Fruit fly (Drosophila melanogaster) whole organism, embryonic: ENCODE data around the gene fig.

ENCODE experiments used
- Adf1 ChIP-seq: fragments of 200-800 bp; sonication (Bioruptor generic); IDR thresholded peaks from 2 replicates; pipeline ENCODE4 v1.3.6; 2022; ENCODE audit warnings: missing biosample characterization, missing genetic modification characterization
- Atf3 ChIP-seq: fragments of 200-800 bp; sonication (Bioruptor generic); optimal IDR thresholded peaks from 3 replicates; lab custom pipeline; 2016; ENCODE audit warnings: missing biosample characterization, missing genetic modification characterization
- B-H2 ChIP-seq: fragments of 200-800 bp; sonication (Bioruptor generic); optimal IDR thresholded peaks from 2 replicates; lab custom pipeline; 2018; ENCODE audit warnings: missing biosample characterization, mild to moderate bottlenecking, missing genetic modification characterization
- Blimp-1 ChIP-seq: fragments of 200-800 bp; sonication (Bioruptor generic); optimal IDR thresholded peaks from 3 replicates; lab custom pipeline; 2018; ENCODE audit warnings: missing biosample characterization, missing genetic modification characterization, mild to moderate bottlenecking, moderate library complexity, missing genetic modification reagents
- CG11247 ChIP-seq: fragments of 200-800 bp; sonication (Bioruptor generic); IDR thresholded peaks from 2 replicates; pipeline ENCODE4 v1.3.6; 2022; ENCODE audit warnings: missing biosample characterization, missing genetic modification characterization
- CG12155 ChIP-seq: fragments of 200-800 bp; sonication (Bioruptor generic); optimal IDR thresholded peaks from 3 replicates; lab custom pipeline; 2016; ENCODE audit warnings: missing biosample characterization, missing genetic modification characterization
- CG16813 ChIP-seq: fragments of 200-800 bp; sonication (Bioruptor generic); IDR thresholded peaks from 3 replicates; pipeline ENCODE4 v1.3.6; 2022; ENCODE audit warnings: missing biosample characterization, missing genetic modification characterization; ENCODE audit not compliant: partially characterized antibody
- CG3407 ChIP-seq: fragments of 200-800 bp; sonication (Bioruptor generic); optimal IDR thresholded peaks from 2 replicates; lab custom pipeline; 2018; ENCODE audit warnings: missing biosample characterization, mild to moderate bottlenecking, missing genetic modification characterization
- CG4707 ChIP-seq: fragments of 200-800 bp; sonication (Bioruptor generic); optimal IDR thresholded peaks from 2 replicates; lab custom pipeline; 2018; ENCODE audit warnings: missing biosample characterization, mild to moderate bottlenecking, missing genetic modification characterization, moderate library complexity
- CG7839 ChIP-seq: fragments of 200-800 bp; sonication (Bioruptor generic); optimal IDR thresholded peaks from 3 replicates; lab custom pipeline; 2018; ENCODE audit warnings: missing biosample characterization, mild to moderate bottlenecking, missing genetic modification characterization, moderate library complexity
- CG8924 ChIP-seq: fragments of 200-800 bp; optimal IDR thresholded peaks from 3 replicates; lab custom pipeline; 2019; ENCODE audit warnings: missing biosample characterization, mild to moderate bottlenecking, missing genetic modification characterization, moderate library complexity
- D ChIP-seq, 2 experiments: fragments of 200-800 bp in 1 of 2; fragments of >200 bp in 1 of 2; sonication (Bioruptor generic) in 1 of 2; optimal IDR thresholded peaks; 2 replicates in 1 of 2; 3 replicates in 1 of 2; lab custom pipeline; 2017; ENCODE audit warnings: mild to moderate bottlenecking in 1 of 2, missing biosample characterization in 1 of 2, missing genetic modification characterization in 1 of 2, missing genetic modification reagents in 1 of 2
- Dbx ChIP-seq: fragments of 200-800 bp; sonication (Bioruptor generic); IDR thresholded peaks from 3 replicates; pipeline ENCODE4 v1.3.6; 2022; ENCODE audit warnings: missing biosample characterization, missing genetic modification characterization
- Dfd ChIP-seq, 2 experiments: fragments of >200 bp; optimal IDR thresholded peaks; 2 replicates each; lab custom pipeline; 2017; ENCODE audit warnings: missing biosample characterization in 2 of 2, missing genetic modification characterization in 2 of 2
- Dll ChIP-seq: fragments of 200-800 bp; sonication (Bioruptor generic); IDR thresholded peaks from 4 replicates; pipeline ENCODE4 v1.3.6; 2022; ENCODE audit warnings: missing biosample characterization, missing genetic modification characterization; ENCODE audit not compliant: partially characterized antibody
- Dp ChIP-seq: fragments of 200-800 bp; sonication (Bioruptor generic); optimal IDR thresholded peaks from 2 replicates; lab custom pipeline; 2018; ENCODE audit warnings: missing biosample characterization, mild to moderate bottlenecking, missing genetic modification characterization, moderate library complexity
- E2f1 ChIP-seq: fragments of 200-800 bp; sonication (Bioruptor generic); IDR thresholded peaks from 2 replicates; pipeline ENCODE4 v1.3.6; 2022; ENCODE audit warnings: missing biosample characterization, missing genetic modification characterization
- Fer1 ChIP-seq: fragments of 200-800 bp; sonication (Bioruptor generic); optimal IDR thresholded peaks from 2 replicates; lab custom pipeline; 2017; ENCODE audit warnings: missing biosample characterization, mild to moderate bottlenecking, missing genetic modification characterization
- Lim3 ChIP-seq: fragments of 200-800 bp; sonication (Bioruptor generic); IDR thresholded peaks from 2 replicates; pipeline ENCODE4 v1.3.6; 2022; ENCODE audit warnings: missing biosample characterization, missing genetic modification characterization
- NFAT ChIP-seq: fragments of 200-800 bp; sonication (Bioruptor generic); IDR thresholded peaks from 2 replicates; pipeline ENCODE4 v1.3.6; 2022; ENCODE audit warnings: missing biosample characterization, missing genetic modification characterization
- NfI ChIP-seq: fragments of 200-800 bp; sonication (Bioruptor generic); optimal IDR thresholded peaks from 3 replicates; lab custom pipeline; 2018; ENCODE audit warnings: missing biosample characterization, mild to moderate bottlenecking, missing genetic modification characterization, moderate library complexity
- Oli ChIP-seq: fragments of 200-800 bp; sonication (Bioruptor generic); optimal IDR thresholded peaks from 2 replicates; lab custom pipeline; 2018; ENCODE audit warnings: missing biosample characterization, mild to moderate bottlenecking, missing genetic modification characterization, moderate library complexity
- Scr ChIP-seq: fragments of 200-800 bp; sonication (Bioruptor generic); IDR thresholded peaks from 2 replicates; pipeline ENCODE4 v1.3.6; 2022; ENCODE audit warnings: missing biosample characterization, missing genetic modification characterization; ENCODE audit not compliant: partially characterized antibody
- YL-1 ChIP-seq: fragments of 200-800 bp; sonication (Bioruptor generic); optimal IDR thresholded peaks from 3 replicates; lab custom pipeline; 2017; ENCODE audit warnings: missing biosample characterization, mild to moderate bottlenecking, missing genetic modification characterization
- ase ChIP-seq: fragments of 200-800 bp; sonication (Bioruptor generic); IDR thresholded peaks from 3 replicates; pipeline ENCODE4 v1.3.6; 2022; ENCODE audit warnings: missing biosample characterization, missing genetic modification characterization
- ash1 ChIP-seq: fragments of 200-800 bp; sonication (Bioruptor generic); optimal IDR thresholded peaks from 2 replicates; lab custom pipeline; 2018; ENCODE audit warnings: missing biosample characterization, mild to moderate bottlenecking, missing genetic modification characterization
- bab2 ChIP-seq: fragments of 200-800 bp; sonication (Bioruptor generic); optimal IDR thresholded peaks from 2 replicates; lab custom pipeline; 2016; ENCODE audit warnings: missing biosample characterization, missing genetic modification characterization
- chm ChIP-seq: fragments of 200-800 bp; sonication (Bioruptor generic); IDR thresholded peaks from 2 replicates; pipeline ENCODE4 v1.3.6; 2022; ENCODE audit warnings: missing biosample characterization, missing genetic modification characterization
- crp ChIP-seq, 2 experiments: fragments of 200-800 bp; sonication (Bioruptor generic); optimal IDR thresholded peaks; 2 replicates in 1 of 2; 3 replicates in 1 of 2; lab custom pipeline; 2017; ENCODE audit warnings: missing biosample characterization in 2 of 2, missing genetic modification characterization in 2 of 2, mild to moderate bottlenecking in 1 of 2, moderate library complexity in 1 of 2
- dmrt99B ChIP-seq: fragments of 200-800 bp; sonication (Bioruptor generic); optimal IDR thresholded peaks from 2 replicates; lab custom pipeline; 2018; ENCODE audit warnings: missing biosample characterization, mild to moderate bottlenecking, missing genetic modification characterization, moderate library complexity
- fd102C ChIP-seq: fragments of 200-800 bp; sonication (Bioruptor generic); optimal IDR thresholded peaks from 2 replicates; lab custom pipeline; 2018; ENCODE audit warnings: missing biosample characterization, mild to moderate bottlenecking, missing genetic modification characterization, moderate library complexity
- kay ChIP-seq: fragments of 200-800 bp; sonication (Bioruptor generic); optimal IDR thresholded peaks from 2 replicates; lab custom pipeline; 2016; ENCODE audit warnings: missing biosample characterization, missing genetic modification characterization
- klu ChIP-seq: fragments of 200-800 bp; sonication (Bioruptor generic); IDR thresholded peaks from 2 replicates; pipeline ENCODE4 v1.3.6; 2022; ENCODE audit warnings: missing biosample characterization, missing genetic modification characterization
- kni ChIP-seq: fragments of 200-800 bp; sonication (Bioruptor generic); optimal IDR thresholded peaks from 3 replicates; lab custom pipeline; 2017; ENCODE audit warnings: mild to moderate bottlenecking, missing biosample characterization, missing genetic modification reagents, missing genetic modification characterization
- lab ChIP-seq: fragments of 200-800 bp; sonication (Bioruptor generic); optimal IDR thresholded peaks from 3 replicates; lab custom pipeline; 2017; ENCODE audit warnings: missing biosample characterization, missing genetic modification characterization, mild to moderate bottlenecking, moderate library complexity, missing genetic modification reagents
- mirr ChIP-seq: fragments of 200-800 bp; sonication (Bioruptor generic); optimal IDR thresholded peaks from 3 replicates; lab custom pipeline; 2018; ENCODE audit warnings: missing biosample characterization, mild to moderate bottlenecking, missing genetic modification characterization
- mld ChIP-seq: fragments of 200-800 bp; sonication (Bioruptor generic); IDR thresholded peaks from 3 replicates; pipeline ENCODE4 v1.3.6; 2022; ENCODE audit warnings: missing biosample characterization, missing genetic modification characterization; ENCODE audit not compliant: partially characterized antibody
- pita ChIP-seq: fragments of 200-800 bp; sonication (Bioruptor generic); optimal IDR thresholded peaks from 2 replicates; lab custom pipeline; 2017; ENCODE audit warnings: missing biosample characterization, mild to moderate bottlenecking, missing genetic modification characterization
- psq ChIP-seq: fragments of 200-800 bp; sonication (Bioruptor generic); optimal IDR thresholded peaks from 2 replicates; lab custom pipeline; 2017; ENCODE audit warnings: missing biosample characterization, missing genetic modification characterization
- repo ChIP-seq: fragments of 200-800 bp; sonication (Bioruptor generic); optimal IDR thresholded peaks from 2 replicates; lab custom pipeline; 2016; ENCODE audit warnings: missing biosample characterization, missing genetic modification characterization
- row ChIP-seq: fragments of 200-800 bp; sonication (Bioruptor generic); IDR thresholded peaks from 3 replicates; pipeline ENCODE4 v1.3.6; 2022; ENCODE audit warnings: missing biosample characterization, missing genetic modification characterization
- salm ChIP-seq: fragments of 200-800 bp; sonication (Bioruptor generic); optimal IDR thresholded peaks from 2 replicates; lab custom pipeline; 2018; ENCODE audit warnings: missing biosample characterization, mild to moderate bottlenecking, missing genetic modification characterization
- sc ChIP-seq, 3 experiments: fragments of >200 bp in 2 of 3; fragments of 200-800 bp in 1 of 3; sonication (Bioruptor generic) in 1 of 3; optimal IDR thresholded peaks; 2 replicates in 2 of 3; 3 replicates in 1 of 3; lab custom pipeline; 2017; ENCODE audit warnings: mild to moderate bottlenecking in 1 of 3, missing biosample characterization in 1 of 3, missing genetic modification characterization in 1 of 3, missing genetic modification reagents in 1 of 3
- schlank ChIP-seq: fragments of 200-800 bp; sonication (Bioruptor generic); optimal IDR thresholded peaks from 2 replicates; lab custom pipeline; 2018; ENCODE audit warnings: missing biosample characterization, mild to moderate bottlenecking, missing genetic modification characterization
- sim ChIP-seq: fragments of 200-800 bp; sonication (Bioruptor generic); IDR thresholded peaks from 2 replicates; pipeline ENCODE4 v1.3.6; 2022; ENCODE audit warnings: missing biosample characterization, missing genetic modification characterization
- unc-4 ChIP-seq: fragments of 200-800 bp; sonication (Bioruptor generic); IDR thresholded peaks from 2 replicates; pipeline ENCODE4 v1.3.6; 2022; ENCODE audit warnings: missing biosample characterization, missing genetic modification characterization; ENCODE audit not compliant: partially characterized antibody
- unpg ChIP-seq: fragments of 200-800 bp; sonication (Bioruptor generic); optimal IDR thresholded peaks from 3 replicates; lab custom pipeline; 2018; ENCODE audit warnings: missing biosample characterization, mild to moderate bottlenecking, missing genetic modification characterization, moderate library complexity
- yki ChIP-seq: fragments of >200 bp; optimal IDR thresholded peaks from 3 replicates; lab custom pipeline; 2018

Gene fig

DNA sequence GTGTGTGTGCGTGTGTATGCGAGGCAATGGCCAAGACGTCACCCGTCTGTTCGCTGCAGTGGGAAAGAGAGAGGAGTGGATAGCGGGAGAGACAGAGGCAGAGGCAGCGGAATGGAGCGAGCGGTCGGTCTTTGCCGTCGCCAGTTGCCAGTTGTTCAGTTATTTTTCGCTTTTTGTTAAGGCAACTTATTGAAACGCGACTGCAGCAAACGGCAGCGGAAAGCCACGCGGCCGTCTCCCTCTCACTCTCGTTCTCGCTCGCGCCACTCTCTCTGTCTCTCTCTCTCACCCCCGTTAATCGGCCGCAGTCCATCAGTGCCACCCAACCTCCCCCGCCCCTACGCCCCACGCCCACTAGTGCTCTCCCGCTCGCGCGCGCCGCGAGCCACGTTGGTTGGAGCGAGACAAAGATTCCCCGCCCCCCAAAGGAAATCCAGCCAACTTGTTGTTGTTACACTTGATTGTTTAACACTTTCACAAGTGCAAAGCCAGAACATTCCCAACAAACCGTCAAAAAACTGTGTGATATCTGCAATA, 7.4 kb downstream of the fig start (continued):
- TF ChIP-seq fd102C (GFP tag; lab: Kevin White, UChicago) (no peak), Scr (GFP tag; lab: Robert Waterston, UW) (peak; percentile 47), NFAT (GFP tag; lab: Robert Waterston, UW) (peak; percentile 72), Dbx (GFP tag; lab: Robert Waterston, UW) (peak; percentile 55; the same call in 1 of the 3 replicates), CG12155 (GFP tag; lab: Kevin White, UChicago) (no peak), mirr (GFP tag; lab: Kevin White, UChicago) (peak; percentile 42), repo (GFP tag; lab: Kevin White, UChicago) (no peak), chm (GFP tag; lab: Robert Waterston, UW) (peak; percentile 62; the same call in 1 of the 2 replicates), CG11247 (GFP tag; lab: Robert Waterston, UW) (0 out of 2 replicates have a peak, but pooled peaks have one; percentile 11), Adf1 (GFP tag; lab: Robert Waterston, UW) (peak; percentile 89), ash1 (GFP tag; lab: Kevin White, UChicago) (no peak), sc (optimal IDR thresholded peaks at IDR 0.05; lab: Kevin White, UChicago) (no peak), sc (GFP tag; optimal IDR thresholded peaks at IDR 0.05; lab: Kevin White, UChicago) (no peak), salm (tag; lab: Kevin White, UChicago) (no peak), CG16813 (GFP tag; lab: Robert Waterston, UW) (peak; percentile 37; the same call in 1 of the 3 replicates), lab (GFP tag; lab: Kevin White, UChicago) (peak; percentile 80), D (optimal IDR thresholded peaks at IDR 0.05; lab: Kevin White, UChicago) (no peak), D (GFP tag; optimal IDR thresholded peaks at IDR 0.05; lab: Kevin White, UChicago) (peak; percentile 8), Dll (GFP tag; lab: Robert Waterston, UW) (peak; percentile 40; the same call in 2 of the 4 replicates), schlank (peak; percentile 1), bab2 (GFP tag; lab: Kevin White, UChicago) (no peak), mld (GFP tag; lab: Robert Waterston, UW) (no peak), ase (GFP tag; lab: Robert Waterston, UW) (no peak), NfI (GFP tag; lab: Kevin White, UChicago) (no peak), unpg (GFP tag; lab: Kevin White, UChicago) (no peak), sim (no peak), Fer1 (GFP tag; lab: Kevin White, UChicago) (peak; percentile 64), CG3407 (no peak), yki (lab: Kevin White, UChicago) (peak; percentile 83), dmrt99B (tag; lab: Kevin White, UChicago) (peak; percentile 28), kni (GFP tag; lab: Kevin White, UChicago) (peak; percentile 82), YL-1 (GFP tag; lab: Kevin White, UChicago) (peak; percentile 71), CG4707 (no peak), CG8924 (tag; lab: Kevin White, UChicago) (peak; percentile 15), CG7839 (tag; lab: Kevin White, UChicago) (no peak), Oli (tag; lab: Kevin White, UChicago) (no peak), Dp (GFP tag; lab: Kevin White, UChicago) (no peak), Blimp-1 (peak; percentile 62), unc-4 (GFP tag; lab: Robert Waterston, UW) (peak; percentile 34; the same call in 1 of the 2 replicates), psq (GFP tag; lab: Kevin White, UChicago) (peak; percentile 76), crp (GFP tag; optimal IDR thresholded peaks at IDR 0.05; lab: Kevin White, UChicago) (no peak), pita (GFP tag; lab: Kevin White, UChicago) (no peak), B-H2 (GFP tag; lab: Kevin White, UChicago) (peak; percentile 11), Atf3 (GFP tag; lab: Kevin White, UChicago) (no peak), klu (GFP tag; lab: Robert Waterston, UW) (peak; percentile 79), E2f1 (GFP tag; lab: Robert Waterston, UW) (no peak), kay (GFP tag; lab: Kevin White, UChicago) (peak; percentile 76), Lim3 (GFP tag; lab: Robert Waterston, UW) (no peak), row (GFP tag; lab: Robert Waterston, UW) (no peak; the same call in 2 of the 3 replicates), Dfd (GFP tag; optimal IDR thresholded peaks at IDR 0.05; lab: Kevin White, UChicago) (no peak)
